Worm (Caenorhabditis elegans): ENCODE measurements around the gene decr-1.2.

The decr-1.2 gene

ce11 chrII:8561227-8561626 is 15.8 kb downstream of the decr-1.2 start, which contains the start of gene iff-2 (continued):
- peak; percentile 78 for TF ChIP-seq tbp1 (GFP tag; optimal IDR thresholded peaks at IDR 0.05)
- TF ChIP-seq ZK185.1 (tag; optimal IDR thresholded peaks at IDR 0.05; ENCODE audit: poor library complexity, severe bottlenecking) = peak; percentile 95
- TF ChIP-seq hlh-12 (tag; optimal IDR thresholded peaks at IDR 0.05) = no peak
- TF ChIP-seq F49E8.2 (tag; optimal IDR thresholded peaks at IDR 0.05; ENCODE audit: insufficient read depth) = no peak
- peak; percentile 94 for TF ChIP-seq egl-44 (GFP tag; IDR thresholded peaks at IDR 0.05)
- peak; percentile 45; the same call in 1 of the 2 replicates for TF ChIP-seq aptf-2 (GFP tag; conservative IDR thresholded peaks at IDR 0.05)
- TF ChIP-seq athp-1 (tag; optimal IDR thresholded peaks at IDR 0.05) = peak; percentile 89
- TF ChIP-seq bed-1 (GFP tag; IDR thresholded peaks at IDR 0.05) = no peak
- TF ChIP-seq unc-62 (GFP tag; optimal IDR thresholded peaks at IDR 0.05) = peak; percentile 87

DNA sequence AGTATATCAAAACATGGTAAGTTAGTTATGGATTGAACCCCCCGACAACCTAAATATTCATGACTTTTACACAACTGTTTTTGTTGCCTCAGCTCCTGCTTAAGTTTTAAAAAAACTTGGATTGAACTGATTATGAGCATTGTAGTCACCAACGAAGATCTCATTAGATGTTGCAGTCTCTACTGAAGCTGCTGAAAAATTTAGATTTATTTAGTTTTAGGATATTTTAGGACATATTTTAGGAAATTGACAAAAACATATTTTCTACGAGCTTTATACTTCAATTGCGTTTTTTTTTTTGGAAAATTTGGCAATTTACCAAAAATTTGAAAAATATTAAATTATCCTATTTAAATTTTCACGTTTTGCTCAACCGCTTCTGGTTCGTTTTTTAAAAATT is 16.6 kb downstream of the decr-1.2 start, which contains the start of gene F54C9.14:
Gene F54C9.14, plus strand, starts transcription at position 301 of the 400 bp plus-strand sequence.
- no peak for TF ChIP-seq Y67H2A.10 (GFP tag; conservative IDR thresholded peaks at IDR 0.05)
- no peak for TF ChIP-seq akir-1 (GFP tag; optimal IDR thresholded peaks at IDR 0.05)
- no peak for TF ChIP-seq ekl-4 (GFP tag; IDR thresholded peaks at IDR 0.05)

DNA sequence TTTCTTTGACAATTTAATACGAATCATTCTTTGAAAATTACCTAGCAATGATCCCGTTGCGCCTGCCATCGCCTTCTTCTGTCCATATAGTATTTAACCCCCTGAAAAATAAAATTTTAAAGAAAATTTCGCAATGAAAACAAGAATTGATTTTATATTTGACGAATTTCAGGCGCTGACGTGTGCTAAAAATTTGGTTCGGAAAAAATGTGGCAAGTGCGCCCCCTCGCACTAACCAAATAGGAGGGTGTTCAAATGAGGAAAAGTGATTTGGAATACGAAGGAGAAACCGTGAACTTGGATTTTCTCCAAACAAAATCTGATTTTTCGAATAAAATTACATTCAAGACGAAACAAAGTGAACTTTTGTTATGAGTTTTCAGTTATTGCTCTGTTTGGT is 20.6 kb downstream of the decr-1.2 start, which contains the start of gene stc-1:
Gene stc-1, minus strand, starts transcription at position 101 of the 400 bp plus-strand sequence.
- no peak for TF ChIP-seq ztf-3 (GFP tag; optimal IDR thresholded peaks at IDR 0.05)
- TF ChIP-seq efl-1 (GFP tag; optimal IDR thresholded peaks at IDR 0.05) = no peak
- no peak for TF ChIP-seq nhr-90 (tag; optimal IDR thresholded peaks at IDR 0.05)
- TF ChIP-seq hlh-26 (GFP tag; conservative IDR thresholded peaks at IDR 0.05) = no peak
- no peak for TF ChIP-seq ama-1 (optimal IDR thresholded peaks at IDR 0.05)
- TF ChIP-seq ama-1 (GFP tag; optimal IDR thresholded peaks at IDR 0.05) = no peak
- TF ChIP-seq F57C9.4 (tag; optimal IDR thresholded peaks at IDR 0.05) = no peak
- TF ChIP-seq ceh-79 (tag; optimal IDR thresholded peaks at IDR 0.05) = no peak
- TF ChIP-seq hrde-1 (tag; optimal IDR thresholded peaks at IDR 0.05; ENCODE audit: borderline replicate concordance) = no peak
- TF ChIP-seq akir-1 (GFP tag; optimal IDR thresholded peaks at IDR 0.05) = no peak
- TF ChIP-seq chd-7 (tag; optimal IDR thresholded peaks at IDR 0.05) = no peak
- no peak for TF ChIP-seq C17E4.6 (GFP tag; IDR thresholded peaks at IDR 0.05)
- peak; percentile 30 for TF ChIP-seq ZK185.1 (tag; optimal IDR thresholded peaks at IDR 0.05; ENCODE audit: poor library complexity, severe bottlenecking)
- TF ChIP-seq F23B12.7 (tag; optimal IDR thresholded peaks at IDR 0.05; ENCODE audit: insufficient read depth) = peak; percentile 1
- no peak for TF ChIP-seq somi-1 (GFP tag; optimal IDR thresholded peaks at IDR 0.05)
- no peak for TF ChIP-seq snpc-4 (GFP tag; optimal IDR thresholded peaks at IDR 0.05)
- TF ChIP-seq snpc-4 (tag; optimal IDR thresholded peaks at IDR 0.05) = no peak
- TF ChIP-seq aptf-3 (GFP tag; IDR thresholded peaks at IDR 0.05) = no peak
- TF ChIP-seq hmg-1.2 (GFP tag; IDR thresholded peaks at IDR 0.05) = no peak
- TF ChIP-seq atf-7 (tag; optimal IDR thresholded peaks at IDR 0.05) = no peak
- peak in 1 of 3 experiments; percentile 2 for TF ChIP-seq lin-35 (GFP tag; optimal IDR thresholded peaks at IDR 0.05)
- TF ChIP-seq Y95B8A.8 (GFP tag; IDR thresholded peaks at IDR 0.05) = no peak
- no peak for TF ChIP-seq ceh-58 (GFP tag; IDR thresholded peaks at IDR 0.05)
- TF ChIP-seq ztf-25 (GFP tag; IDR thresholded peaks at IDR 0.05) = no peak
- no peak for TF ChIP-seq F52B5.7 (tag; optimal IDR thresholded peaks at IDR 0.05)
- TF ChIP-seq lsy-27 (tag; optimal IDR thresholded peaks at IDR 0.05; ENCODE audit: borderline replicate concordance, insufficient read depth) = no peak
- no peak for TF ChIP-seq ccch-3 (GFP tag; optimal IDR thresholded peaks at IDR 0.05)
- TF ChIP-seq F57A8.1 (GFP tag; optimal IDR thresholded peaks at IDR 0.05) = no peak
- no peak for TF ChIP-seq madf-3 (GFP tag; IDR thresholded peaks at IDR 0.05)
- no peak for TF ChIP-seq lsl-1 (GFP tag; optimal IDR thresholded peaks at IDR 0.05)
- peak; percentile 35 to 68 for TF ChIP-seq let-607 (tag; optimal IDR thresholded peaks at IDR 0.05)
- no peak for TF ChIP-seq cebp-2 (GFP tag; IDR thresholded peaks at IDR 0.05)
- no peak for TF ChIP-seq pha-4 (tag; optimal IDR thresholded peaks at IDR 0.05)
- no peak for TF ChIP-seq tbp1 (GFP tag; optimal IDR thresholded peaks at IDR 0.05)
- TF ChIP-seq egrh-3 (GFP tag; IDR thresholded peaks at IDR 0.05) = no peak
- TF ChIP-seq him-1 (tag; optimal IDR thresholded peaks at IDR 0.05) = no peak
- no peak for TF ChIP-seq bed-1 (GFP tag; IDR thresholded peaks at IDR 0.05)

All from whole organism, young adult.